Fruit fly (Drosophila melanogaster) whole organism, embryonic: ENCODE data around the gene pigs.

ENCODE experiments used
- Atf3 ChIP-seq: fragments of 200-800 bp; sonication (Bioruptor generic); optimal IDR thresholded peaks from 3 replicates; lab custom pipeline; 2016; ENCODE audit warnings: missing biosample characterization, missing genetic modification characterization
- CG13775 ChIP-seq: fragments of 200-800 bp; sonication (Bioruptor generic); optimal IDR thresholded peaks from 3 replicates; lab custom pipeline; 2017; ENCODE audit warnings: missing biosample characterization, mild to moderate bottlenecking, missing genetic modification characterization
- CG15011 ChIP-seq: fragments of 200-800 bp; sonication (Bioruptor generic); optimal IDR thresholded peaks from 3 replicates; lab custom pipeline; 2018; ENCODE audit warnings: missing biosample characterization, mild to moderate bottlenecking, missing genetic modification characterization
- CG15269 ChIP-seq: fragments of 200-800 bp; sonication (Bioruptor generic); optimal IDR thresholded peaks from 2 replicates; lab custom pipeline; 2018; ENCODE audit warnings: missing biosample characterization, mild to moderate bottlenecking, missing genetic modification characterization, moderate library complexity
- CG17385 ChIP-seq: fragments of 200-800 bp; sonication (Bioruptor generic); optimal IDR thresholded peaks from 3 replicates; lab custom pipeline; 2018; ENCODE audit warnings: missing biosample characterization, mild to moderate bottlenecking, missing genetic modification characterization
- CG18764 ChIP-seq: fragments of 200-800 bp; sonication (Bioruptor generic); optimal IDR thresholded peaks from 3 replicates; lab custom pipeline; 2016; ENCODE audit warnings: missing biosample characterization, missing genetic modification characterization
- CG2120 ChIP-seq: fragments of 200-800 bp; sonication (Bioruptor generic); optimal IDR thresholded peaks from 3 replicates; lab custom pipeline; 2016; ENCODE audit warnings: missing biosample characterization, missing genetic modification characterization
- CG2889 ChIP-seq: fragments of 200-800 bp; sonication (Bioruptor generic); IDR thresholded peaks from 3 replicates; pipeline ENCODE4 v1.3.6; 2022; ENCODE audit warnings: missing biosample characterization, missing genetic modification characterization
- CG30020 ChIP-seq: fragments of 200-800 bp; optimal IDR thresholded peaks from 2 replicates; lab custom pipeline; 2019; ENCODE audit warnings: missing biosample characterization, mild to moderate bottlenecking, missing genetic modification characterization, moderate library complexity
- CG32767 ChIP-seq: fragments of 200-800 bp; sonication (Bioruptor generic); IDR thresholded peaks from 2 replicates; pipeline ENCODE4 v1.3.6; 2022; ENCODE audit warnings: missing biosample characterization, missing genetic modification characterization
- CG34224 ChIP-seq: fragments of 200-800 bp; sonication (Bioruptor generic); IDR thresholded peaks from 3 replicates; pipeline ENCODE4 v1.3.6; 2022; ENCODE audit warnings: missing biosample characterization, missing genetic modification characterization; ENCODE audit not compliant: partially characterized antibody
- CG3726 ChIP-seq: fragments of 200-800 bp; sonication (Bioruptor generic); IDR thresholded peaks from 3 replicates; pipeline ENCODE4, ENCODE4 v1.3.6; 2022; ENCODE audit warnings: missing biosample characterization, missing genetic modification characterization
- CG4404 ChIP-seq: fragments of 200-800 bp; sonication (Bioruptor generic); IDR thresholded peaks from 2 replicates; pipeline ENCODE4 v1.3.6; 2022; ENCODE audit warnings: missing biosample characterization, missing genetic modification characterization
- CG4707 ChIP-seq: fragments of 200-800 bp; sonication (Bioruptor generic); optimal IDR thresholded peaks from 2 replicates; lab custom pipeline; 2018; ENCODE audit warnings: missing biosample characterization, mild to moderate bottlenecking, missing genetic modification characterization, moderate library complexity
- CG6683 ChIP-seq: fragments of 200-800 bp; sonication (Bioruptor generic); optimal IDR thresholded peaks from 2 replicates; lab custom pipeline; 2017; ENCODE audit warnings: missing biosample characterization, mild to moderate bottlenecking, missing genetic modification characterization, missing genetic modification reagents
- CG6689 ChIP-seq: fragments of 200-800 bp; sonication (Bioruptor generic); IDR thresholded peaks from 2 replicates; pipeline ENCODE4 v1.3.6; 2022; ENCODE audit warnings: missing biosample characterization, missing genetic modification characterization
- CG6813 ChIP-seq: fragments of 200-800 bp; sonication (Bioruptor generic); optimal IDR thresholded peaks from 2 replicates; lab custom pipeline; 2017; ENCODE audit warnings: missing biosample characterization, missing genetic modification characterization, mild to moderate bottlenecking, moderate library complexity, missing genetic modification reagents
- CG8281 ChIP-seq: fragments of 200-800 bp; sonication (Bioruptor generic); optimal IDR thresholded peaks from 2 replicates; lab custom pipeline; 2018; ENCODE audit warnings: missing biosample characterization, mild to moderate bottlenecking, missing genetic modification characterization, moderate library complexity
- Chrac-16 ChIP-seq: fragments of 200-800 bp; sonication (Bioruptor generic); optimal IDR thresholded peaks from 3 replicates; lab custom pipeline; 2016; ENCODE audit warnings: missing biosample characterization, missing genetic modification characterization
- Dp ChIP-seq: fragments of 200-800 bp; sonication (Bioruptor generic); optimal IDR thresholded peaks from 2 replicates; lab custom pipeline; 2018; ENCODE audit warnings: missing biosample characterization, mild to moderate bottlenecking, missing genetic modification characterization, moderate library complexity
- Dref ChIP-seq: fragments of 200-800 bp; sonication (Bioruptor generic); IDR thresholded peaks from 2 replicates; pipeline ENCODE4 v1.3.6; 2022; ENCODE audit warnings: missing biosample characterization, missing genetic modification characterization
- ERR ChIP-seq: fragments of 200-800 bp; sonication (Bioruptor generic); optimal IDR thresholded peaks from 2 replicates; lab custom pipeline; 2016; ENCODE audit warnings: missing biosample characterization, missing genetic modification characterization
- Hmx ChIP-seq: fragments of 200-800 bp; sonication (Bioruptor generic); optimal IDR thresholded peaks from 2 replicates; lab custom pipeline; 2016; ENCODE audit warnings: missing biosample characterization, missing genetic modification characterization
- Jarid2 ChIP-seq: fragments of 200-800 bp; sonication (Bioruptor generic); optimal IDR thresholded peaks from 3 replicates; lab custom pipeline; 2017; ENCODE audit warnings: mild to moderate bottlenecking, missing biosample characterization, missing genetic modification reagents, missing genetic modification characterization
- Kr ChIP-seq: fragments of 200-800 bp; sonication (Bioruptor generic); optimal IDR thresholded peaks from 2 replicates; lab custom pipeline; 2017; ENCODE audit warnings: missing biosample characterization, mild to moderate bottlenecking, missing genetic modification characterization
- Rx ChIP-seq: fragments of 200-800 bp; sonication (Bioruptor generic); IDR thresholded peaks from 2 replicates; pipeline ENCODE4 v1.3.6; 2022; ENCODE audit warnings: missing biosample characterization, missing genetic modification characterization
- Side ChIP-seq: fragments of 200-800 bp; sonication (Bioruptor generic); optimal IDR thresholded peaks from 2 replicates; lab custom pipeline; 2016; ENCODE audit warnings: missing biosample characterization, missing genetic modification characterization
- TFAM ChIP-seq: fragments of 200-800 bp; sonication (Bioruptor generic); optimal IDR thresholded peaks from 2 replicates; lab custom pipeline; 2017; ENCODE audit warnings: missing biosample characterization, missing genetic modification characterization, inconsistent platforms
- Xbp1 ChIP-seq: fragments of 200-800 bp; sonication (Bioruptor generic); optimal IDR thresholded peaks from 3 replicates; lab custom pipeline; 2016; ENCODE audit warnings: missing biosample characterization, mild to moderate bottlenecking, missing genetic modification characterization
- ap ChIP-seq: fragments of 200-800 bp; sonication (Bioruptor generic); IDR thresholded peaks from 2 replicates; pipeline ENCODE4 v1.3.6; 2022; ENCODE audit warnings: missing biosample characterization, missing genetic modification characterization
- ash1 ChIP-seq: fragments of 200-800 bp; sonication (Bioruptor generic); optimal IDR thresholded peaks from 2 replicates; lab custom pipeline; 2018; ENCODE audit warnings: missing biosample characterization, mild to moderate bottlenecking, missing genetic modification characterization
- caup ChIP-seq: fragments of 200-800 bp; sonication (Bioruptor generic); optimal IDR thresholded peaks from 3 replicates; lab custom pipeline; 2017; ENCODE audit warnings: missing biosample characterization, mild to moderate bottlenecking, missing genetic modification characterization, moderate library complexity; ENCODE audit not compliant: severe bottlenecking
- ci ChIP-seq: fragments of 200-800 bp; sonication (Bioruptor generic); IDR thresholded peaks from 3 replicates; pipeline ENCODE4 v1.3.6; 2022; ENCODE audit warnings: missing biosample characterization, missing genetic modification characterization
- da ChIP-seq: fragments of 200-800 bp; sonication (Bioruptor generic); optimal IDR thresholded peaks from 2 replicates; lab custom pipeline; 2016; ENCODE audit warnings: missing biosample characterization, missing genetic modification characterization
- disco-r ChIP-seq: fragments of 200-800 bp; sonication (Bioruptor generic); optimal IDR thresholded peaks from 2 replicates; lab custom pipeline; 2016; ENCODE audit warnings: missing biosample characterization, missing genetic modification characterization
- fd64A ChIP-seq: fragments of 200-800 bp; sonication (Bioruptor generic); optimal IDR thresholded peaks from 3 replicates; lab custom pipeline; 2018; ENCODE audit warnings: missing biosample characterization, mild to moderate bottlenecking, missing genetic modification characterization
- gem ChIP-seq: fragments of 200-800 bp; sonication (Bioruptor generic); optimal IDR thresholded peaks from 2 replicates; lab custom pipeline; 2019; ENCODE audit warnings: missing biosample characterization, mild to moderate bottlenecking, missing genetic modification characterization, moderate library complexity
- gsb-n ChIP-seq: fragments of 200-800 bp; sonication (Bioruptor generic); optimal IDR thresholded peaks from 3 replicates; lab custom pipeline; 2018; ENCODE audit warnings: missing biosample characterization, mild to moderate bottlenecking, missing genetic modification characterization
- kah ChIP-seq: fragments of 200-800 bp; sonication (Bioruptor generic); optimal IDR thresholded peaks from 2 replicates; lab custom pipeline; 2018; ENCODE audit warnings: missing biosample characterization, mild to moderate bottlenecking, missing genetic modification characterization
- kay ChIP-seq: fragments of 200-800 bp; sonication (Bioruptor generic); optimal IDR thresholded peaks from 2 replicates; lab custom pipeline; 2016; ENCODE audit warnings: missing biosample characterization, missing genetic modification characterization
- lab ChIP-seq: fragments of 200-800 bp; sonication (Bioruptor generic); optimal IDR thresholded peaks from 3 replicates; lab custom pipeline; 2017; ENCODE audit warnings: missing biosample characterization, missing genetic modification characterization, mild to moderate bottlenecking, moderate library complexity, missing genetic modification reagents
- pho ChIP-seq: fragments of 200-800 bp; sonication (Bioruptor generic); optimal IDR thresholded peaks from 2 replicates; lab custom pipeline; 2016; ENCODE audit warnings: missing biosample characterization, missing genetic modification characterization
- phol ChIP-seq: fragments of 200-800 bp; sonication (Bioruptor generic); optimal IDR thresholded peaks from 3 replicates; lab custom pipeline; 2018; ENCODE audit warnings: missing biosample characterization, mild to moderate bottlenecking, missing genetic modification characterization, moderate library complexity
- pita ChIP-seq: fragments of 200-800 bp; sonication (Bioruptor generic); optimal IDR thresholded peaks from 2 replicates; lab custom pipeline; 2017; ENCODE audit warnings: missing biosample characterization, mild to moderate bottlenecking, missing genetic modification characterization
- pros ChIP-seq: fragments of 200-800 bp; sonication (Bioruptor generic); optimal IDR thresholded peaks from 3 replicates; lab custom pipeline; 2019; ENCODE audit warnings: missing biosample characterization, mild to moderate bottlenecking, missing genetic modification characterization, moderate library complexity
- run ChIP-seq: fragments of 200-800 bp; sonication (Bioruptor generic); optimal IDR thresholded peaks from 3 replicates; lab custom pipeline; 2018; ENCODE audit warnings: missing biosample characterization, mild to moderate bottlenecking, missing genetic modification characterization
- ssp ChIP-seq: fragments of 200-800 bp; sonication (Bioruptor generic); IDR thresholded peaks from 2 replicates; pipeline ENCODE4 v1.3.6; 2022; ENCODE audit warnings: missing biosample characterization, missing genetic modification characterization
- ttk ChIP-seq: fragments of 200-800 bp; sonication (Bioruptor generic); IDR thresholded peaks from 2 replicates; pipeline ENCODE4 v2.1.2; 2022; ENCODE audit warnings: missing biosample characterization, missing genetic modification characterization
- zf30C ChIP-seq: fragments of 200-800 bp; sonication (Bioruptor generic); optimal IDR thresholded peaks from 3 replicates; lab custom pipeline; 2018; ENCODE audit warnings: missing biosample characterization, mild to moderate bottlenecking, missing genetic modification characterization

pigs gene

dm6 chrX:6656023-6656594 is 56.2 kb downstream of the pigs start (continued):
- TF ChIP-seq phol = peak; percentile 86
- peak; percentile 85 for TF ChIP-seq caup
- peak; percentile 73 for TF ChIP-seq Side (GFP tag; lab: Kevin White, UChicago)
- no peak for TF ChIP-seq pros (GFP tag; lab: Kevin White, UChicago)
- TF ChIP-seq Dref (GFP tag; lab: Robert Waterston, UW) = 0 out of 2 replicates have a peak, but pooled peaks have one; percentile 18
- TF ChIP-seq TFAM = peak; percentile 22
- peak; percentile 45 for TF ChIP-seq run (tag; lab: Kevin White, UChicago)
- TF ChIP-seq Chrac-16 = peak; percentile 81
- TF ChIP-seq CG15269 (tag; lab: Kevin White, UChicago) = peak; percentile 88
- TF ChIP-seq Jarid2 = peak; percentile 66
- TF ChIP-seq Dp = no peak
- TF ChIP-seq CG4404 = peak; percentile 72
- peak; percentile 82 for TF ChIP-seq CG17385 (GFP tag; lab: Kevin White, UChicago)
- no peak for TF ChIP-seq Kr
- TF ChIP-seq CG2889 = 0 out of 3 replicates have a peak, but pooled peaks have one; percentile 48
- peak; percentile 78 for TF ChIP-seq ttk (GFP tag; lab: Robert Waterston, UW)
- TF ChIP-seq gem = peak; percentile 89
- peak; percentile 58 for TF ChIP-seq da (GFP tag; lab: Kevin White, UChicago)
- TF ChIP-seq pho (GFP tag; lab: Kevin White, UChicago) = peak; percentile 80
- peak; percentile 80 for TF ChIP-seq CG15011 (GFP tag; lab: Kevin White, UChicago)
- TF ChIP-seq gsb-n (tag; lab: Kevin White, UChicago) = peak; percentile 52
- TF ChIP-seq CG32767 (GFP tag; lab: Robert Waterston, UW) = peak; percentile 68; the same call in 1 of the 2 replicates
- peak; percentile 45; the same call in 1 of the 2 replicates for TF ChIP-seq ap (GFP tag; lab: Robert Waterston, UW)
- peak; percentile 42 for TF ChIP-seq CG30020 (tag; lab: Kevin White, UChicago)
- peak; percentile 58; the same call in 1 of the 3 replicates for TF ChIP-seq CG3726 (GFP tag; lab: Robert Waterston, UW)
- TF ChIP-seq CG8281 (tag; lab: Kevin White, UChicago) = peak; percentile 51
- TF ChIP-seq lab (GFP tag; lab: Kevin White, UChicago) = peak; percentile 92
- peak; percentile 78 for TF ChIP-seq CG6813 (GFP tag; lab: Kevin White, UChicago)
- TF ChIP-seq CG34224 = no peak
- peak; percentile 83 for TF ChIP-seq CG6689 (GFP tag; lab: Robert Waterston, UW)
- peak; percentile 92 for TF ChIP-seq CG2120 (GFP tag; lab: Kevin White, UChicago)
- peak; percentile 87 for TF ChIP-seq Xbp1 (GFP tag; lab: Kevin White, UChicago)
- TF ChIP-seq Rx = peak; percentile 69
- TF ChIP-seq CG4707 (GFP tag; lab: Kevin White, UChicago) = peak; percentile 45
- TF ChIP-seq zf30C (GFP tag; lab: Kevin White, UChicago) = peak; percentile 84
- TF ChIP-seq CG13775 (GFP tag; lab: Kevin White, UChicago) = peak; percentile 80
- peak; percentile 60 for TF ChIP-seq Atf3
- TF ChIP-seq ash1 (GFP tag; lab: Kevin White, UChicago) = no peak
- peak; percentile 64 for TF ChIP-seq ssp
- TF ChIP-seq fd64A (GFP tag; lab: Kevin White, UChicago) = peak; percentile 18
- TF ChIP-seq ERR (GFP tag; lab: Kevin White, UChicago) = peak; percentile 69
- TF ChIP-seq Hmx (GFP tag; lab: Kevin White, UChicago) = peak; percentile 58
- TF ChIP-seq disco-r (GFP tag; lab: Kevin White, UChicago) = peak; percentile 65
- peak; percentile 56 for TF ChIP-seq kay
- peak; percentile 67; the same call in 2 of the 3 replicates for TF ChIP-seq ci (GFP tag; lab: Robert Waterston, UW)
- peak; percentile 59 for TF ChIP-seq kah (GFP tag; lab: Kevin White, UChicago)
- no peak for TF ChIP-seq pita (GFP tag; lab: Kevin White, UChicago)
- peak; percentile 69 for TF ChIP-seq CG6683
- peak; percentile 76 for TF ChIP-seq CG18764
